Fruit fly (Drosophila melanogaster) whole organism, embryonic: Measurements from ENCODE around the gene CG5805.
A peak's percentile ranks its signal among the peaks of the same experiment; 100 is the strongest.

ENCODE experiments used
- Awh ChIP-seq: fragments of 200-800 bp; sonication (Bioruptor generic); IDR thresholded peaks from 2 replicates; pipeline ENCODE4, ENCODE4 v1.3.6; 2022; ENCODE audit warnings: missing biosample characterization, missing genetic modification characterization
- CG10431 ChIP-seq: fragments of 200-800 bp; sonication (Bioruptor generic); optimal IDR thresholded peaks from 3 replicates; lab custom pipeline; 2018; ENCODE audit warnings: missing biosample characterization, mild to moderate bottlenecking, missing genetic modification characterization
- CG10979 ChIP-seq: fragments of 200-800 bp; sonication (Bioruptor generic); optimal IDR thresholded peaks from 2 replicates; lab custom pipeline; 2018; ENCODE audit warnings: missing biosample characterization, mild to moderate bottlenecking, missing genetic modification characterization, moderate library complexity
- CG11247 ChIP-seq: fragments of 200-800 bp; sonication (Bioruptor generic); IDR thresholded peaks from 2 replicates; pipeline ENCODE4 v1.3.6; 2022; ENCODE audit warnings: missing biosample characterization, missing genetic modification characterization
- CG11723 ChIP-seq: fragments of 200-800 bp; sonication (Bioruptor generic); optimal IDR thresholded peaks from 2 replicates; lab custom pipeline; 2017; ENCODE audit warnings: missing biosample characterization, mild to moderate bottlenecking, missing genetic modification characterization
- CG12236 ChIP-seq: fragments of 200-800 bp; sonication (Bioruptor generic); optimal IDR thresholded peaks from 2 replicates; lab custom pipeline; 2016; ENCODE audit warnings: missing biosample characterization, missing genetic modification characterization
- CG1233 ChIP-seq: fragments of 200-800 bp; sonication (Bioruptor generic); optimal IDR thresholded peaks from 4 replicates; lab custom pipeline; 2018; ENCODE audit warnings: missing biosample characterization, mild to moderate bottlenecking, missing genetic modification characterization
- CG13287 ChIP-seq: fragments of 200-800 bp; sonication (Bioruptor generic); IDR thresholded peaks from 2 replicates; pipeline ENCODE4 v1.3.6; 2022; ENCODE audit warnings: missing biosample characterization, missing genetic modification characterization; ENCODE audit not compliant: partially characterized antibody
- CG16779 ChIP-seq: fragments of 200-800 bp; sonication (Bioruptor generic); IDR thresholded peaks from 2 replicates; pipeline ENCODE4 v1.3.6; 2022; ENCODE audit warnings: missing biosample characterization, missing genetic modification characterization
- CG16863 ChIP-seq: fragments of 200-800 bp; sonication (Bioruptor generic); optimal IDR thresholded peaks from 3 replicates; lab custom pipeline; 2016; ENCODE audit warnings: missing biosample characterization, missing genetic modification characterization
- CG17385 ChIP-seq: fragments of 200-800 bp; sonication (Bioruptor generic); optimal IDR thresholded peaks from 3 replicates; lab custom pipeline; 2018; ENCODE audit warnings: missing biosample characterization, mild to moderate bottlenecking, missing genetic modification characterization
- CG2116 ChIP-seq: fragments of 200-800 bp; sonication (Bioruptor generic); optimal IDR thresholded peaks from 3 replicates; lab custom pipeline; 2018; ENCODE audit warnings: missing biosample characterization, mild to moderate bottlenecking, missing genetic modification characterization
- CG2202 ChIP-seq: fragments of 200-800 bp; sonication (Bioruptor generic); optimal IDR thresholded peaks from 2 replicates; lab custom pipeline; 2018; ENCODE audit warnings: missing biosample characterization, mild to moderate bottlenecking, missing genetic modification characterization
- CG2875 ChIP-seq: fragments of 200-800 bp; sonication (Bioruptor generic); optimal IDR thresholded peaks from 2 replicates; lab custom pipeline; 2017; ENCODE audit warnings: missing biosample characterization, mild to moderate bottlenecking, missing genetic modification characterization, missing genetic modification reagents
- CG32772 ChIP-seq: fragments of 200-800 bp; sonication (Bioruptor generic); IDR thresholded peaks from 2 replicates; pipeline ENCODE4 v1.3.6; 2022; ENCODE audit warnings: missing biosample characterization, missing genetic modification characterization
- CG3847 ChIP-seq: fragments of 200-800 bp; sonication (Bioruptor generic); IDR thresholded peaks from 2 replicates; pipeline ENCODE4 v1.3.6; 2022; ENCODE audit warnings: missing biosample characterization, missing genetic modification characterization
- CG43689 ChIP-seq: fragments of 200-800 bp; sonication (Bioruptor generic); IDR thresholded peaks from 2 replicates; pipeline ENCODE4 v1.3.6; 2022; ENCODE audit warnings: missing biosample characterization, missing genetic modification characterization
- CG4730 ChIP-seq: fragments of 200-800 bp; sonication (Bioruptor generic); IDR thresholded peaks from 2 replicates; pipeline ENCODE4 v1.3.6; 2022; ENCODE audit warnings: missing biosample characterization, missing genetic modification characterization
- CG5180 ChIP-seq: fragments of 200-800 bp; sonication (Bioruptor generic); optimal IDR thresholded peaks from 3 replicates; lab custom pipeline; 2017; ENCODE audit warnings: missing biosample characterization, missing genetic modification characterization, mild to moderate bottlenecking, moderate library complexity, missing genetic modification reagents
- CG7987 ChIP-seq: fragments of 200-800 bp; sonication (Bioruptor generic); optimal IDR thresholded peaks from 2 replicates; lab custom pipeline; 2018; ENCODE audit warnings: missing biosample characterization, mild to moderate bottlenecking, missing genetic modification characterization, moderate library complexity
- CG9932 ChIP-seq: fragments of 200-800 bp; sonication (Bioruptor generic); IDR thresholded peaks from 2 replicates; pipeline ENCODE4 v1.3.6; 2022; ENCODE audit warnings: missing biosample characterization, missing genetic modification characterization
- D19A ChIP-seq: fragments of 200-800 bp; optimal IDR thresholded peaks from 3 replicates; lab custom pipeline; 2019; ENCODE audit warnings: missing biosample characterization, mild to moderate bottlenecking, missing genetic modification characterization, moderate library complexity
- Doc3 ChIP-seq: fragments of 200-800 bp; sonication (Bioruptor generic); IDR thresholded peaks from 3 replicates; pipeline ENCODE4 v1.3.6; 2022; ENCODE audit warnings: missing biosample characterization, missing genetic modification characterization; ENCODE audit not compliant: partially characterized antibody
- Hand ChIP-seq: fragments of 200-800 bp; sonication (Bioruptor generic); optimal IDR thresholded peaks from 2 replicates; lab custom pipeline; 2017; ENCODE audit warnings: mild to moderate bottlenecking, missing biosample characterization, missing genetic modification reagents, missing genetic modification characterization
- Hr39 ChIP-seq: fragments of >200 bp; optimal IDR thresholded peaks from 2 replicates; lab custom pipeline; 2017
- MESR4 ChIP-seq: fragments of 200-800 bp; sonication (Bioruptor generic); optimal IDR thresholded peaks from 2 replicates; lab custom pipeline; 2018; ENCODE audit warnings: missing biosample characterization, mild to moderate bottlenecking, missing genetic modification characterization, moderate library complexity
- Myb ChIP-seq: fragments of 200-800 bp; sonication (Bioruptor generic); optimal IDR thresholded peaks from 2 replicates; lab custom pipeline; 2016; ENCODE audit warnings: missing biosample characterization, missing genetic modification characterization
- NC2α ChIP-seq: fragments of 200-800 bp; sonication (Bioruptor generic); optimal IDR thresholded peaks from 2 replicates; lab custom pipeline; 2016; ENCODE audit warnings: missing biosample characterization, missing genetic modification characterization
- NK7.1 ChIP-seq: fragments of 200-800 bp; sonication (Bioruptor generic); optimal IDR thresholded peaks from 3 replicates; lab custom pipeline; 2016; ENCODE audit warnings: missing biosample characterization, missing genetic modification characterization
- Nf-YC ChIP-seq: fragments of 200-800 bp; optimal IDR thresholded peaks from 3 replicates; lab custom pipeline; 2019; ENCODE audit warnings: missing biosample characterization, mild to moderate bottlenecking, missing genetic modification characterization, moderate library complexity
- Optix ChIP-seq: fragments of 200-800 bp; sonication (Bioruptor generic); IDR thresholded peaks from 3 replicates; pipeline ENCODE4 v1.3.6; 2022; ENCODE audit warnings: missing biosample characterization, missing genetic modification characterization
- Sry-δ ChIP-seq: fragments of 200-800 bp; sonication (Bioruptor generic); optimal IDR thresholded peaks from 2 replicates; lab custom pipeline; 2016; ENCODE audit warnings: missing biosample characterization, missing genetic modification characterization
- Tbp ChIP-seq: fragments of >200 bp; optimal IDR thresholded peaks from 2 replicates; lab custom pipeline; 2018; ENCODE audit warnings: missing biosample characterization, missing genetic modification characterization
- ato ChIP-seq: fragments of 200-800 bp; sonication (Bioruptor generic); IDR thresholded peaks from 2 replicates; pipeline ENCODE4 v1.3.6; 2022; ENCODE audit warnings: missing biosample characterization, missing genetic modification characterization; ENCODE audit not compliant: partially characterized antibody
- chif ChIP-seq, 2 experiments: fragments of 200-800 bp; sonication (Bioruptor generic); optimal IDR thresholded peaks; 3 replicates each; lab custom pipeline; 2016; ENCODE audit warnings: missing biosample characterization in 2 of 2, missing genetic modification characterization in 2 of 2
- chn ChIP-seq: fragments of 200-800 bp; sonication (Bioruptor generic); optimal IDR thresholded peaks from 2 replicates; lab custom pipeline; 2016; ENCODE audit warnings: missing biosample characterization, missing genetic modification characterization
- emc ChIP-seq: fragments of 200-800 bp; sonication (Bioruptor generic); optimal IDR thresholded peaks from 2 replicates; lab custom pipeline; 2016; ENCODE audit warnings: missing biosample characterization, missing genetic modification characterization
- ham ChIP-seq: fragments of 200-800 bp; sonication (Bioruptor generic); IDR thresholded peaks from 2 replicates; pipeline ENCODE4 v1.3.6; 2022; ENCODE audit warnings: missing biosample characterization, missing genetic modification characterization
- jigr1 ChIP-seq: fragments of 200-800 bp; sonication (Bioruptor generic); IDR thresholded peaks from 3 replicates; pipeline ENCODE4 v1.3.6; 2022; ENCODE audit warnings: missing biosample characterization, missing genetic modification characterization
- kay ChIP-seq: fragments of 200-800 bp; sonication (Bioruptor generic); optimal IDR thresholded peaks from 2 replicates; lab custom pipeline; 2016; ENCODE audit warnings: missing biosample characterization, missing genetic modification characterization
- otp ChIP-seq: fragments of 200-800 bp; sonication (Bioruptor generic); IDR thresholded peaks from 3 replicates; pipeline ENCODE4, ENCODE4 v1.3.6; 2022; ENCODE audit warnings: missing biosample characterization, missing genetic modification characterization
- pum ChIP-seq: fragments of 200-800 bp; sonication (Bioruptor generic); optimal IDR thresholded peaks from 2 replicates; lab custom pipeline; 2016; ENCODE audit warnings: missing biosample characterization, missing genetic modification characterization
- run ChIP-seq: fragments of 200-800 bp; sonication (Bioruptor generic); optimal IDR thresholded peaks from 3 replicates; lab custom pipeline; 2018; ENCODE audit warnings: missing biosample characterization, mild to moderate bottlenecking, missing genetic modification characterization
- salm ChIP-seq: fragments of 200-800 bp; sonication (Bioruptor generic); optimal IDR thresholded peaks from 2 replicates; lab custom pipeline; 2018; ENCODE audit warnings: missing biosample characterization, mild to moderate bottlenecking, missing genetic modification characterization
- sna ChIP-seq: fragments of 200-800 bp; sonication (Bioruptor generic); IDR thresholded peaks from 2 replicates; pipeline ENCODE4 v1.3.6; 2022; ENCODE audit warnings: missing biosample characterization, missing genetic modification characterization; ENCODE audit not compliant: partially characterized antibody
- sr ChIP-seq: fragments of 200-800 bp; sonication (Bioruptor generic); IDR thresholded peaks from 3 replicates; pipeline ENCODE4 v1.3.6; 2022; ENCODE audit warnings: missing biosample characterization, missing genetic modification characterization
- tap ChIP-seq: fragments of 200-800 bp; optimal IDR thresholded peaks from 3 replicates; lab custom pipeline; 2019; ENCODE audit warnings: missing biosample characterization, mild to moderate bottlenecking, missing genetic modification characterization, moderate library complexity
- vfl ChIP-seq: fragments of 200-800 bp; sonication (Bioruptor generic); optimal IDR thresholded peaks from 2 replicates; lab custom pipeline; 2016; ENCODE audit warnings: missing biosample characterization, missing genetic modification characterization
- wor ChIP-seq: fragments of 200-800 bp; sonication (Bioruptor generic); IDR thresholded peaks from 2 replicates; pipeline ENCODE4 v1.3.6; 2022; ENCODE audit warnings: missing biosample characterization, missing genetic modification characterization

CG5805 gene

DNA sequence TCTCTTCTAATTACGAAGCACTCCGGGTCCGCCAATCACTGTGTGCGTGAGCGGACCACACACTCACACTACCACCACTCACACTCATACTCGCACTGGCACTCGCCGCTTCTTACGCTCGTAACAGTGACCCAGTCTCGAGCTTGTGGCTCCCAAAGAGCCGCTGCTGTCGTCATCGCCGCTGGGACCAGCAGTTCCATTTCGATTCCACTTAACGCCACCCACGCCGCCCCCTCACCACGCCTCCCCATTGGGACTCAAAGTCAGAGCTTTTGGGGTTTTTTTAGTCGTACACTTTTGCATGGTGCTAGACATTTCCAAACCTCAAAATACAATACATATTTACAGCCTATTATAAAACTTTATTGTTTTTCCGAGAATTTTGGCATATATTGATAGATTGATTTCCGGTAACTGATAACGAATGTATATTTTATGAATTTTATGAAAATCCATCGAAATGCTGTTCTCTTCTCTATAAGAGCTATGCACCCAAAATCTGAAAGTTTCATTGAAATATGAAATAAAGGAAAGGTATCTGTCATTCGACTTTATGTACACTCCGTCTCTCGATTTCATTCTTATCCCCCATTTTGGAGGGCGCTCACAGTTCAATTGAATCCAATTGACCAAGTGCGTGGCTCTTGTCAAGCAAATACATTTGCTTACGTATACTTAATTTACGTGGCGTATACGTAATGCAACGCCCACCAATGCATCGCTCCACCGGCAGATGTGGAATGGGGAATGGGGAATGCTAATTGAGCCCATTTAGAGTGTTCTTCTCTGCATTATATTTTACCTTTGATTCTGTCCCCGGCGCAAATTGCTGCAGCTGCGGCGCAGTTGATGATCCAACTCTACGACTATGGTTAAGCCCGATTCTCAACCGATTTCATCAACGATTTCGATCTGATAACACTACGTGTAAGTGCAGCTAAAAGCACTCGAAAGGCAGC lies 15.7 kb downstream of the CG5805 start, which contains the start of gene CG42331 (continued):
- TF ChIP-seq wor (GFP tag; lab: Robert Waterston, UW) (0 out of 2 replicates have a peak, but pooled peaks have one; percentile 15), CG7987 (no peak), Doc3 (no peak), D19A (tag; lab: Kevin White, UChicago) (peak; percentile 98), run (peak; percentile 72), CG4730 (GFP tag; lab: Robert Waterston, UW) (no peak), CG1233 (GFP tag; lab: Kevin White, UChicago) (peak; percentile 31), CG10979 (peak; percentile 46), ato (GFP tag; lab: Robert Waterston, UW) (no peak), CG13287 (GFP tag; lab: Robert Waterston, UW) (no peak), chif (GFP tag; optimal IDR thresholded peaks at IDR 0.05; lab: Kevin White, UChicago) (peak; percentile 45 to 51), ham (GFP tag; lab: Robert Waterston, UW) (no peak), CG16779 (GFP tag; lab: Robert Waterston, UW) (no peak), CG9932 (GFP tag; lab: Robert Waterston, UW) (0 out of 2 replicates have a peak, but pooled peaks have one; percentile 6), kay (GFP tag; lab: Kevin White, UChicago) (no peak), salm (peak; percentile 52), Tbp (GFP tag; lab: Kevin White, UChicago) (no peak), Awh (GFP tag; lab: Robert Waterston, UW) (no peak), CG2202 (tag; lab: Kevin White, UChicago) (no peak), NC2α (GFP tag; lab: Kevin White, UChicago) (no peak)

DNA sequence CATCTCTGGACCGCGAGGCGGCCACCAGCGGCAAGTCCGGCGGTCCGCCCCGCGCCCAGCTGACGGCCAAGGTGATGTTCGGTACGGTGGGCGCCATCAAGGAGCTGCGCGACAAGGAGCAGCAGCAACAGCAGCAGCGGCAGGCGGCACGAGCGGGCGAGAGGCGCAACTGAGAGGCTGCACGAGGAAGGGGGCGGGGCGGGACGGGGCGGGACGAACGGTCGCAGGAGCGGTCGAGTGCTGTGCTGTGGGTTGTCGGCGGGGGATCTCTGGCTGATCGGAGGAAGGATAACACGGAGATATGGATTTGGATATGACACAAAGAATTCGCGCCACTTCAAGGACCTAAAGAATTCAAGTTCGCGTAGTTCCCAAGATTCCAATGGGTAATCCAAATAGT lies 17.6 kb downstream of the CG5805 start:
- TF ChIP-seq CG10431: no peak
- TF ChIP-seq CG32772 (GFP tag; lab: Robert Waterston, UW): no peak
- TF ChIP-seq CG16863: no peak
- no peak for TF ChIP-seq chn
- 0 out of 3 replicates have a peak, but pooled peaks have one; percentile 33 for TF ChIP-seq sr
- TF ChIP-seq CG5180 (GFP tag; lab: Kevin White, UChicago): no peak
- no peak for TF ChIP-seq CG17385 (GFP tag; lab: Kevin White, UChicago)
- no peak for TF ChIP-seq CG1233 (GFP tag; lab: Kevin White, UChicago)
- TF ChIP-seq Optix (GFP tag; lab: Robert Waterston, UW): no peak
- no peak for TF ChIP-seq Sry-δ (GFP tag; lab: Kevin White, UChicago)
- TF ChIP-seq jigr1 (GFP tag; lab: Robert Waterston, UW): no peak
- no peak for TF ChIP-seq otp
- no peak for TF ChIP-seq pum (GFP tag; lab: Kevin White, UChicago)
- TF ChIP-seq Hr39 (lab: Kevin White, UChicago): peak; percentile 54
- no peak for TF ChIP-seq emc (GFP tag; lab: Kevin White, UChicago)
- no peak for TF ChIP-seq vfl (GFP tag; lab: Kevin White, UChicago)
- TF ChIP-seq CG3847 (GFP tag; lab: Robert Waterston, UW): peak; percentile 14; the same call in 1 of the 2 replicates
- TF ChIP-seq Myb (GFP tag; lab: Kevin White, UChicago): no peak
- TF ChIP-seq sna (GFP tag; lab: Robert Waterston, UW): 0 out of 2 replicates have a peak, but pooled peaks have one; percentile 24
- TF ChIP-seq NK7.1 (GFP tag; lab: Kevin White, UChicago): no peak
- TF ChIP-seq CG43689 (GFP tag; lab: Robert Waterston, UW): no peak
- TF ChIP-seq CG11723 (GFP tag; lab: Kevin White, UChicago): no peak
- TF ChIP-seq Nf-YC: no peak
- TF ChIP-seq MESR4 (GFP tag; lab: Kevin White, UChicago): no peak
- no peak for TF ChIP-seq CG2875 (GFP tag; lab: Kevin White, UChicago)
- no peak for TF ChIP-seq Hand (GFP tag; lab: Kevin White, UChicago)
- no peak for TF ChIP-seq CG12236 (GFP tag; lab: Kevin White, UChicago)
- no peak for TF ChIP-seq CG2116 (GFP tag; lab: Kevin White, UChicago)
- no peak for TF ChIP-seq tap
- no peak for TF ChIP-seq CG11247
